Worm (Caenorhabditis elegans): Measurements from ENCODE around the gene ZK622.5.

ce11 chrII:5276736-5277135 is 12.5 kb upstream of the ZK622.5 start:
- TF ChIP-seq snpc-1.1 (tag; optimal IDR thresholded peaks at IDR 0.05; ENCODE audit: insufficient read depth) (no peak), dpff-1 (tag; optimal IDR thresholded peaks at IDR 0.05) (no peak), B0019.2 (GFP tag; conservative IDR thresholded peaks at IDR 0.05) (no peak), ztf-26 (tag; optimal IDR thresholded peaks at IDR 0.05) (no peak), lag-1 (GFP tag; IDR thresholded peaks at IDR 0.05) (no peak), F33H1.4 (GFP tag; IDR thresholded peaks at IDR 0.05) (no peak)

Measured in whole organism, young adult.